Fruit fly (Drosophila melanogaster): Measurements from ENCODE around the gene CG2217.

dm6 chr3R:30465775-30466494 lies 43.2 kb upstream of the CG2217 start, which contains the start of gene PH4alphaEFB:
- no peak for TF ChIP-seq CTCF (optimal IDR thresholded peaks at IDR 0.05)
- TF ChIP-seq CG8478 (optimal IDR thresholded peaks at IDR 0.05), result no peak

Data from S2 (cell line).